Worm (Caenorhabditis elegans) whole organism, L1 larva: ENCODE measurements around the gene C54F6.5.

Experiments
- C34B4.2 ChIP-seq: sonication (generic microtip); optimal IDR thresholded peaks from 2 replicates; lab custom pipeline; 2017; ENCODE audit warnings: mild to moderate bottlenecking, missing genetic modification characterization, missing compliant biosample characterization
- F16B12.6 ChIP-seq: fragments of 150-350 bp; optimal IDR thresholded peaks from 2 replicates; lab custom pipeline; 2014; ENCODE audit warnings: missing biosample characterization, missing genetic modification characterization
- Y116A8C.19 ChIP-seq: sonication (generic microtip); optimal IDR thresholded peaks from 2 replicates; lab custom pipeline; 2016; ENCODE audit warnings: missing compliant biosample characterization, missing genetic modification characterization, borderline replicate concordance
- aha-1 ChIP-seq: fragments of 150-350 bp; optimal IDR thresholded peaks from 2 replicates; lab custom pipeline; 2014; ENCODE audit warnings: missing biosample characterization, missing genetic modification characterization
- blmp-1 ChIP-seq: fragments of 150-350 bp; optimal IDR thresholded peaks from 2 replicates; lab custom pipeline; 2014; ENCODE audit warnings: missing biosample characterization, missing genetic modification characterization
- ceh-63 ChIP-seq: fragments of 200-800 bp; sonication (Bioruptor generic); optimal IDR thresholded peaks from 2 replicates; lab custom pipeline; 2018; ENCODE audit warnings: mild to moderate bottlenecking, missing genetic modification characterization, missing compliant biosample characterization
- ceh-82 ChIP-seq, 3 experiments: fragments of 150-350 bp in 1 of 3; sonication (generic microtip) in 2 of 3; optimal IDR thresholded peaks; 2 replicates each; lab custom pipeline; 2014 to 2017; ENCODE audit warnings: missing biosample characterization in 3 of 3, missing genetic modification characterization in 3 of 3
- ceh-90 ChIP-seq: sonication (generic microtip); optimal IDR thresholded peaks from 2 replicates; lab custom pipeline; 2016; ENCODE audit warnings: missing genetic modification characterization, missing compliant biosample characterization
- dsc-1 ChIP-seq: sonication (generic microtip); optimal IDR thresholded peaks from 2 replicates; lab custom pipeline; 2016; ENCODE audit warnings: mild to moderate bottlenecking, missing genetic modification characterization, missing compliant biosample characterization
- efl-1 ChIP-seq, 4 experiments: fragments of 150-350 bp; optimal IDR thresholded peaks in 3 of 4; peaks in 1 of 4; 1 replicate in 1 of 4; 2 replicates in 3 of 4; lab custom pipeline; 2014; ENCODE audit warnings: missing biosample characterization in 2 of 4, missing genetic modification characterization in 2 of 4, missing genetic modification reagents in 2 of 4
- elt-2 ChIP-seq: sonication (generic microtip); optimal IDR thresholded peaks from 2 replicates; lab custom pipeline; 2016; ENCODE audit warnings: missing genetic modification characterization, mild to moderate bottlenecking, inconsistent platforms, missing compliant biosample characterization, missing genetic modification reagents
- fkh-8 ChIP-seq: sonication (generic microtip); optimal IDR thresholded peaks from 2 replicates; lab custom pipeline; 2016; ENCODE audit warnings: mild to moderate bottlenecking, missing genetic modification characterization, missing compliant biosample characterization
- hlh-17 ChIP-seq: fragments of 200-800 bp; sonication (Bioruptor generic); optimal IDR thresholded peaks from 2 replicates; lab custom pipeline; 2018; ENCODE audit warnings: missing genetic modification characterization, mild to moderate bottlenecking, missing compliant biosample characterization, moderate library complexity, borderline replicate concordance
- hlh-4 ChIP-seq: sonication (generic microtip); optimal IDR thresholded peaks from 2 replicates; lab custom pipeline; 2016; ENCODE audit warnings: mild to moderate bottlenecking, missing genetic modification characterization, missing compliant biosample characterization
- jun-1 ChIP-seq: fragments of 150-350 bp; optimal IDR thresholded peaks from 2 replicates; lab custom pipeline; 2014; ENCODE audit warnings: missing biosample characterization, missing genetic modification reagents, missing genetic modification characterization
- lin-14 ChIP-seq: fragments of 200-800 bp; sonication (Bioruptor generic); optimal IDR thresholded peaks from 2 replicates; lab custom pipeline; 2018; ENCODE audit warnings: mild to moderate bottlenecking, missing genetic modification characterization, moderate library complexity, missing compliant biosample characterization
- lin-39 ChIP-seq: fragments of 150-350 bp; optimal IDR thresholded peaks from 2 replicates; lab custom pipeline; 2014; ENCODE audit warnings: missing biosample characterization, missing genetic modification reagents, missing genetic modification characterization
- lsy-2 ChIP-seq, 2 experiments: fragments of 150-350 bp; optimal IDR thresholded peaks; 2 replicates each; lab custom pipeline; 2014; ENCODE audit warnings: missing biosample characterization in 2 of 2, missing genetic modification characterization in 2 of 2
- mab-9 ChIP-seq: fragments of 200-800 bp; sonication (Bioruptor generic); IDR thresholded peaks from 2 replicates; pipeline ENCODE4 v1.3.6; 2022; ENCODE audit warnings: missing genetic modification reagents, missing genetic modification characterization, missing compliant biosample characterization
- mdl-1 ChIP-seq, 2 experiments: fragments of 150-350 bp; optimal IDR thresholded peaks; 2 replicates each; lab custom pipeline; 2014 to 2017; ENCODE audit warnings: missing biosample characterization in 2 of 2, missing genetic modification characterization in 2 of 2, inconsistent platforms in 1 of 2
- mef-2 ChIP-seq: fragments of 150-350 bp; optimal IDR thresholded peaks from 2 replicates; lab custom pipeline; 2014; ENCODE audit warnings: missing biosample characterization, missing genetic modification characterization
- mep-1 ChIP-seq: fragments of 150-350 bp; optimal IDR thresholded peaks from 2 replicates; lab custom pipeline; 2014; ENCODE audit warnings: missing biosample characterization, missing genetic modification characterization
- nhr-11 ChIP-seq: fragments of 150-350 bp; optimal IDR thresholded peaks from 2 replicates; lab custom pipeline; 2014; ENCODE audit warnings: missing biosample characterization, missing genetic modification characterization
- nhr-12 ChIP-seq: sonication (generic microtip); optimal IDR thresholded peaks from 2 replicates; lab custom pipeline; 2017; ENCODE audit warnings: missing biosample characterization, missing genetic modification characterization
- nhr-237 ChIP-seq: fragments of 150-350 bp; optimal IDR thresholded peaks from 2 replicates; lab custom pipeline; 2014; ENCODE audit warnings: missing biosample characterization, missing genetic modification characterization
- nhr-28 ChIP-seq: fragments of 150-350 bp; optimal IDR thresholded peaks from 2 replicates; lab custom pipeline; 2014; ENCODE audit warnings: missing biosample characterization, missing genetic modification characterization
- nhr-47 ChIP-seq: sonication (generic microtip); optimal IDR thresholded peaks from 2 replicates; lab custom pipeline; 2016; ENCODE audit warnings: mild to moderate bottlenecking, missing genetic modification characterization, moderate library complexity, missing compliant biosample characterization
- nhr-71 ChIP-seq: sonication (generic microtip); optimal IDR thresholded peaks from 2 replicates; lab custom pipeline; 2016; ENCODE audit warnings: mild to moderate bottlenecking, missing genetic modification characterization, moderate library complexity, missing compliant biosample characterization
- nhr-77 ChIP-seq: fragments of 150-350 bp; optimal IDR thresholded peaks from 2 replicates; lab custom pipeline; 2014; ENCODE audit warnings: missing biosample characterization, missing genetic modification characterization
- nhr-85 ChIP-seq: sonication (generic microtip); peaks from one replicate; lab custom pipeline; 2016; ENCODE audit warnings: missing genetic modification characterization, inconsistent platforms, missing compliant biosample characterization
- pag-3 ChIP-seq: sonication (generic microtip); optimal IDR thresholded peaks from 2 replicates; lab custom pipeline; 2017; ENCODE audit warnings: missing genetic modification characterization, mild to moderate bottlenecking, missing compliant biosample characterization, antibody characterized with exemption, borderline replicate concordance; ENCODE audit not compliant: insufficient read depth
- pax-3 ChIP-seq: fragments of 200-800 bp; sonication (Bioruptor generic); optimal IDR thresholded peaks from 2 replicates; lab custom pipeline; 2018; ENCODE audit warnings: mild to moderate bottlenecking, missing genetic modification characterization, moderate library complexity, missing compliant biosample characterization
- pqm-1 ChIP-seq: sonication (generic microtip); optimal IDR thresholded peaks from 3 replicates; lab custom pipeline; 2017; ENCODE audit warnings: missing biosample characterization, missing genetic modification characterization
- tbx-2 ChIP-seq: sonication (generic microtip); optimal IDR thresholded peaks from 2 replicates; lab custom pipeline; 2016; ENCODE audit warnings: missing genetic modification characterization, missing compliant biosample characterization
- tlp-1 ChIP-seq: fragments of 150-350 bp; optimal IDR thresholded peaks from 2 replicates; lab custom pipeline; 2014; ENCODE audit warnings: missing biosample characterization, missing genetic modification characterization
- unc-130 ChIP-seq: fragments of 150-350 bp; optimal IDR thresholded peaks from 2 replicates; lab custom pipeline; 2017; ENCODE audit warnings: missing biosample characterization, missing genetic modification characterization, inconsistent platforms
- unc-30 ChIP-seq: sonication (generic microtip); optimal IDR thresholded peaks from 2 replicates; lab custom pipeline; 2017; ENCODE audit warnings: missing biosample characterization, missing genetic modification characterization
- unc-62 ChIP-seq: fragments of 150-350 bp; optimal IDR thresholded peaks from 2 replicates; lab custom pipeline; 2014; ENCODE audit warnings: missing biosample characterization, missing genetic modification reagents, missing genetic modification characterization
- unc-86 ChIP-seq: sonication (generic microtip); optimal IDR thresholded peaks from 2 replicates; lab custom pipeline; 2016; ENCODE audit warnings: missing genetic modification characterization, missing compliant biosample characterization
- unc-98 ChIP-seq: fragments of 200-800 bp; sonication (Bioruptor generic); IDR thresholded peaks from 2 replicates; pipeline ENCODE4 v1.3.6; 2022; ENCODE audit warnings: missing genetic modification characterization, missing compliant biosample characterization
- vab-15 ChIP-seq: sonication (generic microtip); optimal IDR thresholded peaks from 2 replicates; lab custom pipeline; 2017; ENCODE audit warnings: missing genotype, mild to moderate bottlenecking, missing genetic modification characterization, missing compliant biosample characterization
- zip-4 ChIP-seq: fragments of 200-800 bp; sonication (Bioruptor generic); optimal IDR thresholded peaks from 2 replicates; lab custom pipeline; 2018; ENCODE audit warnings: mild to moderate bottlenecking, missing genetic modification characterization, moderate library complexity, missing compliant biosample characterization
- ztf-11 ChIP-seq, 2 experiments: sonication (generic microtip); optimal IDR thresholded peaks; 2 replicates each; lab custom pipeline; 2016 to 2017; ENCODE audit warnings: missing genetic modification characterization in 2 of 2, missing biosample characterization in 1 of 2, missing compliant biosample characterization in 1 of 2
- ztf-4 ChIP-seq: fragments of 150-350 bp; optimal IDR thresholded peaks from 2 replicates; lab custom pipeline; 2014; ENCODE audit warnings: missing biosample characterization, missing genetic modification characterization

The C54F6.5 gene

ce11 chrV:7562947-7563346 lies 34.0 kb downstream of the C54F6.5 start, which contains the start of gene F19F10.1:
TSS of gene F19F10.1 (plus strand) at chrV:7563247.
- no peak for TF ChIP-seq aha-1 (tag; lab: Kevin White, UChicago)

ce11 chrV:7570290-7570689 lies 41.4 kb downstream of the C54F6.5 start, which contains the start of gene clec-212:
TSS of gene clec-212 (minus strand) at chrV:7570390.
- TF ChIP-seq nhr-85 (no peak), aha-1 (tag; lab: Kevin White, UChicago) (no peak)
- TF ChIP-seq, all 84 proteins: peak for 0

ce11 chrV:7570955-7571354 lies 42.0 kb downstream of the C54F6.5 start, which contains the start of gene F19F10.14:
TSS of gene F19F10.14 (minus strand) at chrV:7571055.
- TF ChIP-seq ceh-63 (GFP tag; lab: Kevin White, UChicago): no peak
- no peak for TF ChIP-seq unc-130 (tag; lab: Kevin White, UChicago)
- TF ChIP-seq lin-39 (tag; lab: Kevin White, UChicago): no peak
- no peak for TF ChIP-seq unc-98
- no peak for TF ChIP-seq aha-1 (tag; lab: Kevin White, UChicago)
- TF ChIP-seq tbx-2: no peak
- TF ChIP-seq hlh-4 (tag; lab: Kevin White, UChicago): no peak
- TF ChIP-seq lsy-2 (tag; optimal IDR thresholded peaks at IDR 0.05; lab: Kevin White, UChicago): no peak

ce11 chrV:7575563-7575962 lies 46.6 kb downstream of the C54F6.5 start, which contains the start of the genes snu-66 and ints-9:
TSS of gene snu-66 (minus strand) at chrV:7575670.
TSS of gene ints-9 (plus strand) at chrV:7575802.
- TF ChIP-seq hlh-17: no peak
- no peak for TF ChIP-seq pqm-1 (tag; lab: Kevin White, UChicago)
- TF ChIP-seq F16B12.6: peak; percentile 36
- no peak for TF ChIP-seq ceh-90 (tag; lab: Kevin White, UChicago)
- peak; percentile 81 for TF ChIP-seq nhr-85
- no peak for TF ChIP-seq Y116A8C.19 (tag; lab: Kevin White, UChicago)
- TF ChIP-seq nhr-71 (tag; lab: Kevin White, UChicago): peak; percentile 84
- TF ChIP-seq unc-86 (tag; lab: Kevin White, UChicago): peak; percentile 53
- TF ChIP-seq mep-1: peak; percentile 87
- peak; percentile 67 to 80 for TF ChIP-seq efl-1 (optimal IDR thresholded peaks at IDR 0.05; lab: Kevin White, UChicago)
- TF ChIP-seq efl-1 (GFP tag; optimal IDR thresholded peaks at IDR 0.05 in 1 of 2; lab: Kevin White, UChicago): peak; percentile 78 to 96
- TF ChIP-seq aha-1 (tag; lab: Kevin White, UChicago): no peak
- no peak for TF ChIP-seq unc-98
- TF ChIP-seq blmp-1 (tag; lab: Kevin White, UChicago): peak; percentile 66
- no peak for TF ChIP-seq hlh-4 (tag; lab: Kevin White, UChicago)
- TF ChIP-seq zip-4 (GFP tag; lab: Kevin White, UChicago): no peak
- no peak for TF ChIP-seq ztf-4
- TF ChIP-seq tlp-1 (tag; lab: Kevin White, UChicago): no peak
- TF ChIP-seq mef-2: no peak
- peak; percentile 72 for TF ChIP-seq tbx-2
- no peak for TF ChIP-seq nhr-237 (tag; lab: Kevin White, UChicago)
- TF ChIP-seq pax-3 (tag; lab: Kevin White, UChicago): no peak
- TF ChIP-seq vab-15 (tag; lab: Kevin White, UChicago): no peak
- no peak for TF ChIP-seq unc-62 (GFP tag; lab: Kevin White, UChicago)
- TF ChIP-seq dsc-1 (tag; lab: Kevin White, UChicago): peak; percentile 68
- peak; percentile 79 to 80 for TF ChIP-seq lsy-2 (tag; optimal IDR thresholded peaks at IDR 0.05; lab: Kevin White, UChicago)
- peak; percentile 10 for TF ChIP-seq nhr-77 (tag; lab: Kevin White, UChicago)
- peak in 1 of 2 experiments; percentile 33 for TF ChIP-seq ztf-11 (tag; optimal IDR thresholded peaks at IDR 0.05; lab: Kevin White, UChicago)
- TF ChIP-seq unc-30 (tag; lab: Kevin White, UChicago): no peak
- peak; percentile 66 for TF ChIP-seq lin-14
- no peak for TF ChIP-seq nhr-12
- TF ChIP-seq mab-9 (GFP tag; lab: Robert Waterston, UW): no peak
- no peak for TF ChIP-seq pag-3 (tag; lab: Kevin White, UChicago)
- TF ChIP-seq nhr-28: no peak
- peak; percentile 30 for TF ChIP-seq jun-1 (tag; lab: Kevin White, UChicago)
- peak in 1 of 2 experiments; percentile 41 for TF ChIP-seq mdl-1 (tag; optimal IDR thresholded peaks at IDR 0.05; lab: Kevin White, UChicago)
- peak; percentile 81 for TF ChIP-seq nhr-47 (tag; lab: Kevin White, UChicago)
- TF ChIP-seq nhr-11 (tag; lab: Kevin White, UChicago): no peak
- peak; percentile 66 to 81 (median 67) for TF ChIP-seq ceh-82 (tag; optimal IDR thresholded peaks at IDR 0.05; lab: Kevin White, UChicago)
- no peak for TF ChIP-seq C34B4.2 (tag; lab: Kevin White, UChicago)
- TF ChIP-seq elt-2 (tag; lab: Kevin White, UChicago): no peak
- peak; percentile 33 for TF ChIP-seq fkh-8 (tag; lab: Kevin White, UChicago)
- peak; percentile 71 for TF ChIP-seq unc-130 (tag; lab: Kevin White, UChicago)
